Fruit fly (Drosophila melanogaster) whole organism, embryonic: ENCODE data around the gene eIF2alpha.

ENCODE experiments used
- ATbp ChIP-seq: fragments of 200-800 bp; sonication (Bioruptor generic); optimal IDR thresholded peaks from 2 replicates; lab custom pipeline; 2017; ENCODE audit warnings: missing biosample characterization, mild to moderate bottlenecking, missing genetic modification characterization, missing genetic modification reagents
- Abd-B ChIP-seq: fragments of 200-800 bp; sonication (Bioruptor generic); optimal IDR thresholded peaks from 2 replicates; lab custom pipeline; 2018; ENCODE audit warnings: missing biosample characterization, mild to moderate bottlenecking, missing genetic modification characterization, moderate library complexity
- Antp ChIP-seq: fragments of 200-800 bp; sonication (Bioruptor generic); optimal IDR thresholded peaks from 3 replicates; lab custom pipeline; 2016; ENCODE audit warnings: missing biosample characterization, missing genetic modification characterization
- Atf6 ChIP-seq: fragments of 200-800 bp; sonication (Bioruptor generic); IDR thresholded peaks from 2 replicates; pipeline ENCODE4 v1.3.6; 2022; ENCODE audit warnings: missing biosample characterization, missing genetic modification characterization
- B-H2 ChIP-seq: fragments of 200-800 bp; sonication (Bioruptor generic); optimal IDR thresholded peaks from 2 replicates; lab custom pipeline; 2018; ENCODE audit warnings: missing biosample characterization, mild to moderate bottlenecking, missing genetic modification characterization
- CG10979 ChIP-seq: fragments of 200-800 bp; sonication (Bioruptor generic); optimal IDR thresholded peaks from 2 replicates; lab custom pipeline; 2018; ENCODE audit warnings: missing biosample characterization, mild to moderate bottlenecking, missing genetic modification characterization, moderate library complexity
- CG11093 ChIP-seq: fragments of 200-800 bp; sonication (Bioruptor generic); IDR thresholded peaks from 3 replicates; pipeline ENCODE4 v1.3.6; 2022; ENCODE audit warnings: missing biosample characterization, missing genetic modification characterization
- CG13424 ChIP-seq: fragments of 200-800 bp; sonication (Bioruptor generic); optimal IDR thresholded peaks from 2 replicates; lab custom pipeline; 2019; ENCODE audit warnings: missing biosample characterization, mild to moderate bottlenecking, missing genetic modification characterization, moderate library complexity
- CG14050 ChIP-seq: fragments of 200-800 bp; sonication (Bioruptor generic); IDR thresholded peaks from 3 replicates; pipeline ENCODE4 v1.3.6; 2022; ENCODE audit warnings: missing biosample characterization, missing genetic modification characterization
- CG15269 ChIP-seq: fragments of 200-800 bp; sonication (Bioruptor generic); optimal IDR thresholded peaks from 2 replicates; lab custom pipeline; 2018; ENCODE audit warnings: missing biosample characterization, mild to moderate bottlenecking, missing genetic modification characterization, moderate library complexity
- CG15601 ChIP-seq: fragments of 200-800 bp; sonication (Bioruptor generic); optimal IDR thresholded peaks from 3 replicates; lab custom pipeline; 2019; ENCODE audit warnings: missing biosample characterization, mild to moderate bottlenecking, missing genetic modification characterization, moderate library complexity
- CG17385 ChIP-seq: fragments of 200-800 bp; sonication (Bioruptor generic); optimal IDR thresholded peaks from 3 replicates; lab custom pipeline; 2018; ENCODE audit warnings: missing biosample characterization, mild to moderate bottlenecking, missing genetic modification characterization
- CG17568 ChIP-seq: fragments of 200-800 bp; sonication (Bioruptor generic); optimal IDR thresholded peaks from 2 replicates; lab custom pipeline; 2018; ENCODE audit warnings: missing biosample characterization, mild to moderate bottlenecking, missing genetic modification characterization, moderate library complexity
- CG17802 ChIP-seq: fragments of 200-800 bp; sonication (Bioruptor generic); optimal IDR thresholded peaks from 2 replicates; lab custom pipeline; 2018; ENCODE audit warnings: missing biosample characterization, mild to moderate bottlenecking, missing genetic modification characterization, moderate library complexity
- CG1792 ChIP-seq: fragments of 200-800 bp; sonication (Bioruptor generic); optimal IDR thresholded peaks from 2 replicates; lab custom pipeline; 2016; ENCODE audit warnings: missing biosample characterization, missing genetic modification characterization
- CG18011 ChIP-seq: fragments of 200-800 bp; sonication (Bioruptor generic); optimal IDR thresholded peaks from 2 replicates; lab custom pipeline; 2017; ENCODE audit warnings: missing biosample characterization, missing genetic modification characterization, mild to moderate bottlenecking, moderate library complexity, missing genotype
- CG1832 ChIP-seq: fragments of 200-800 bp; sonication (Bioruptor generic); optimal IDR thresholded peaks from 2 replicates; lab custom pipeline; 2017; ENCODE audit warnings: missing biosample characterization, mild to moderate bottlenecking, missing genetic modification characterization, inconsistent platforms
- CG2120 ChIP-seq: fragments of 200-800 bp; sonication (Bioruptor generic); optimal IDR thresholded peaks from 3 replicates; lab custom pipeline; 2016; ENCODE audit warnings: missing biosample characterization, missing genetic modification characterization
- CG2889 ChIP-seq: fragments of 200-800 bp; sonication (Bioruptor generic); IDR thresholded peaks from 3 replicates; pipeline ENCODE4 v1.3.6; 2022; ENCODE audit warnings: missing biosample characterization, missing genetic modification characterization
- CG32772 ChIP-seq: fragments of 200-800 bp; sonication (Bioruptor generic); IDR thresholded peaks from 2 replicates; pipeline ENCODE4 v1.3.6; 2022; ENCODE audit warnings: missing biosample characterization, missing genetic modification characterization
- CG42726 ChIP-seq: fragments of 200-800 bp; sonication (Bioruptor generic); IDR thresholded peaks from 2 replicates; pipeline ENCODE4 v1.3.6; 2022; ENCODE audit warnings: missing biosample characterization, missing genetic modification characterization; ENCODE audit not compliant: partially characterized antibody
- CG4360 ChIP-seq: fragments of 200-800 bp; sonication (Bioruptor generic); IDR thresholded peaks from 2 replicates; pipeline ENCODE4 v1.3.6; 2022; ENCODE audit warnings: missing biosample characterization, missing genetic modification characterization
- CG8089 ChIP-seq: fragments of 200-800 bp; sonication (Bioruptor generic); optimal IDR thresholded peaks from 3 replicates; lab custom pipeline; 2016; ENCODE audit warnings: missing biosample characterization, missing genetic modification characterization
- CG9609 ChIP-seq: fragments of 200-800 bp; sonication (Bioruptor generic); optimal IDR thresholded peaks from 3 replicates; lab custom pipeline; 2016; ENCODE audit warnings: missing biosample characterization, missing genetic modification characterization
- CG9727 ChIP-seq: fragments of 200-800 bp; sonication (Bioruptor generic); optimal IDR thresholded peaks from 3 replicates; lab custom pipeline; 2017; ENCODE audit warnings: missing biosample characterization, mild to moderate bottlenecking, missing genetic modification characterization
- HLH4C ChIP-seq: fragments of 200-800 bp; sonication (Bioruptor generic); IDR thresholded peaks from 3 replicates; pipeline ENCODE4 v1.3.6; 2022; ENCODE audit warnings: missing biosample characterization, missing genetic modification characterization; ENCODE audit not compliant: partially characterized antibody
- Hmx ChIP-seq: fragments of 200-800 bp; sonication (Bioruptor generic); optimal IDR thresholded peaks from 2 replicates; lab custom pipeline; 2016; ENCODE audit warnings: missing biosample characterization, missing genetic modification characterization
- Hr3 ChIP-seq: fragments of 200-800 bp; sonication (Bioruptor generic); optimal IDR thresholded peaks from 3 replicates; lab custom pipeline; 2016; ENCODE audit warnings: missing biosample characterization, missing genetic modification characterization
- Lhr ChIP-seq: fragments of 200-800 bp; sonication (Bioruptor generic); optimal IDR thresholded peaks from 3 replicates; lab custom pipeline; 2017; ENCODE audit warnings: mild to moderate bottlenecking, missing biosample characterization, missing genetic modification reagents, missing genetic modification characterization
- Lim3 ChIP-seq: fragments of 200-800 bp; sonication (Bioruptor generic); IDR thresholded peaks from 2 replicates; pipeline ENCODE4 v1.3.6; 2022; ENCODE audit warnings: missing biosample characterization, missing genetic modification characterization
- NFAT ChIP-seq: fragments of 200-800 bp; sonication (Bioruptor generic); IDR thresholded peaks from 2 replicates; pipeline ENCODE4 v1.3.6; 2022; ENCODE audit warnings: missing biosample characterization, missing genetic modification characterization
- Rfx ChIP-seq: fragments of 200-800 bp; sonication (Bioruptor generic); IDR thresholded peaks from 2 replicates; pipeline ENCODE4 v1.3.6; 2022; ENCODE audit warnings: missing biosample characterization, missing genetic modification characterization
- Sox100B ChIP-seq: fragments of 200-800 bp; sonication (Bioruptor generic); optimal IDR thresholded peaks from 3 replicates; lab custom pipeline; 2018; ENCODE audit warnings: missing biosample characterization, mild to moderate bottlenecking, missing genetic modification characterization
- TFAM ChIP-seq: fragments of 200-800 bp; sonication (Bioruptor generic); optimal IDR thresholded peaks from 2 replicates; lab custom pipeline; 2017; ENCODE audit warnings: missing biosample characterization, missing genetic modification characterization, inconsistent platforms
- Xbp1 ChIP-seq: fragments of 200-800 bp; sonication (Bioruptor generic); optimal IDR thresholded peaks from 3 replicates; lab custom pipeline; 2016; ENCODE audit warnings: missing biosample characterization, mild to moderate bottlenecking, missing genetic modification characterization
- Xrp1 ChIP-seq: fragments of 200-800 bp; sonication (Bioruptor generic); IDR thresholded peaks from 2 replicates; pipeline ENCODE4 v1.3.6; 2022; ENCODE audit warnings: missing biosample characterization, missing genetic modification characterization
- bigmax ChIP-seq: fragments of 200-800 bp; sonication (Bioruptor generic); optimal IDR thresholded peaks from 2 replicates; lab custom pipeline; 2018; ENCODE audit warnings: missing biosample characterization, mild to moderate bottlenecking, missing genetic modification characterization
- cg ChIP-seq: fragments of 200-800 bp; sonication (Bioruptor generic); optimal IDR thresholded peaks from 3 replicates; lab custom pipeline; 2019; ENCODE audit warnings: missing biosample characterization, mild to moderate bottlenecking, missing genetic modification characterization, moderate library complexity
- da ChIP-seq: fragments of 200-800 bp; sonication (Bioruptor generic); optimal IDR thresholded peaks from 2 replicates; lab custom pipeline; 2016; ENCODE audit warnings: missing biosample characterization, missing genetic modification characterization
- en ChIP-seq: fragments of 200-800 bp; sonication (Bioruptor generic); optimal IDR thresholded peaks from 2 replicates; lab custom pipeline; 2016; ENCODE audit warnings: missing biosample characterization, missing genetic modification characterization
- fd64A ChIP-seq: fragments of 200-800 bp; sonication (Bioruptor generic); optimal IDR thresholded peaks from 3 replicates; lab custom pipeline; 2018; ENCODE audit warnings: missing biosample characterization, mild to moderate bottlenecking, missing genetic modification characterization
- h ChIP-seq: fragments of >200 bp; optimal IDR thresholded peaks from 2 replicates; lab custom pipeline; 2017
- nom ChIP-seq: fragments of 200-800 bp; sonication (Bioruptor generic); optimal IDR thresholded peaks from 2 replicates; lab custom pipeline; 2017; ENCODE audit warnings: missing biosample characterization, missing genetic modification characterization, mild to moderate bottlenecking, moderate library complexity, missing genetic modification reagents
- p53 ChIP-seq: fragments of 200-800 bp; sonication (Bioruptor generic); optimal IDR thresholded peaks from 2 replicates; lab custom pipeline; 2016; ENCODE audit warnings: missing biosample characterization, missing genetic modification characterization
- pfk ChIP-seq: fragments of 200-800 bp; sonication (Bioruptor generic); optimal IDR thresholded peaks from 2 replicates; lab custom pipeline; 2018; ENCODE audit warnings: missing biosample characterization, mild to moderate bottlenecking, missing genetic modification characterization, moderate library complexity
- tin ChIP-seq: fragments of 200-800 bp; sonication (Bioruptor generic); optimal IDR thresholded peaks from 3 replicates; lab custom pipeline; 2016; ENCODE audit warnings: missing biosample characterization, missing genetic modification characterization
- tio ChIP-seq: fragments of 200-800 bp; sonication (Bioruptor generic); optimal IDR thresholded peaks from 2 replicates; lab custom pipeline; 2017; ENCODE audit warnings: missing biosample characterization, missing genetic modification characterization, inconsistent platforms
- tup ChIP-seq: fragments of 200-800 bp; sonication (Bioruptor generic); optimal IDR thresholded peaks from 2 replicates; lab custom pipeline; 2016; ENCODE audit warnings: missing biosample characterization, mild to moderate bottlenecking, missing genetic modification characterization, moderate library complexity
- twi ChIP-seq: fragments of 200-800 bp; optimal IDR thresholded peaks from 2 replicates; lab custom pipeline; 2019; ENCODE audit warnings: missing biosample characterization, mild to moderate bottlenecking, missing genetic modification characterization, moderate library complexity
- yki ChIP-seq: fragments of >200 bp; optimal IDR thresholded peaks from 3 replicates; lab custom pipeline; 2018
- zfh2 ChIP-seq: fragments of 200-800 bp; sonication (Bioruptor generic); optimal IDR thresholded peaks from 2 replicates; lab custom pipeline; 2016; ENCODE audit warnings: missing biosample characterization, missing genetic modification characterization

Gene eIF2alpha

DNA sequence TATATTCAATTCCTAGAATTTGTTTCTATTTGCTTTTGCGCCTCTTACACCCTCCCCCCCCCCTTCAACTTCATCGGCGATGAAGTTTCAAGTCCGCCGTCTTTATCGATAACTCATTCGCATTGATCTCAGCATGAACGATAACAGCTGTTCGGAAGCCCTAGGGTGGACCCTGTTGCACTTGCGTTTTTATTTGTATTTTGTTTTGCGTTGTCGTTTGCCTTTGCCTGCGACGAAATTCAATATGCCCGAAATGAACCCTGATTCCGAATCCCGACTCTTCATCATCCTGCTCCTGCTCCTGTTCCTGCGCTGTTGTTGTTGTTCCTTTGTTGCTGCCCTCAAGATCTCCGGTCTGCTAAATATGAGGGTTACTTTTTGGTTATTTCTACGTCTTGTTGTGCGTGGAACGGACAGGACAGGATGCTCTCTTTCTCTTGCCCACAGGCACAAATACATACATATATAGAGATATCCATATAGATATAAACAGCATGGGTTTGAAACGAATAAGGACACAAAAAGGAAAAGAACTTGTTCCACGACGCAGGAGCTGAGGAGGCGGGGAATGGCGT is 20.2 kb downstream of the eIF2alpha start (continued):
- TF ChIP-seq NFAT (GFP tag; lab: Robert Waterston, UW) (peak; percentile 10; the same call in 1 of the 2 replicates), CG8089 (no peak), TFAM (GFP tag; lab: Kevin White, UChicago) (no peak), p53 (no peak), HLH4C (GFP tag; lab: Robert Waterston, UW) (0 out of 3 replicates have a peak, but pooled peaks have one; percentile 11), CG18011 (GFP tag; lab: Kevin White, UChicago) (no peak), CG1792 (GFP tag; lab: Kevin White, UChicago) (no peak), CG11093 (GFP tag; lab: Robert Waterston, UW) (no peak), CG10979 (tag; lab: Kevin White, UChicago) (no peak), CG9727 (GFP tag; lab: Kevin White, UChicago) (no peak), en (no peak), tio (no peak), nom (GFP tag; lab: Kevin White, UChicago) (peak; percentile 51), Abd-B (GFP tag; lab: Kevin White, UChicago) (no peak), CG13424 (tag; lab: Kevin White, UChicago) (no peak), CG4360 (GFP tag; lab: Robert Waterston, UW) (peak; percentile 84), Lhr (GFP tag; lab: Kevin White, UChicago) (no peak), CG42726 (GFP tag; lab: Robert Waterston, UW) (no peak), Sox100B (no peak), ATbp (GFP tag; lab: Kevin White, UChicago) (peak; percentile 13)

DNA sequence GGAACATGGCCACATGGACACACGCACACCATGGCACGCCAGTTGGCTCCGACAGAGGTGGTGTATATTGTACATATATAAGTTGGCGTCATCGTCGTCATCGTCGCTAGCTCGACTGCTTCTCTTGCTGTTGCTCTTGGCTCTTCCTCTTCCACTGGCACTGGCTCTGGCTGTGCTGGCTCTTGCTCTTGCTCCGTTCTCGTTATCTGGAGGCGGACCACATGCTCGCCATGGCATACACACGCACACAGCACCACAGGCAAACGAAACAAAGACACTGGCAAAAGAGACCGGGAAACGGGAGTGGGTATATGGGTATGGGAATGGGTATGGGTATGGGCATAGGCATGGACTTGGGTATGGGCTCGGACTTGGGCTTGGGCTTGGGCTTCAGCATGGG is 21.6 kb downstream of the eIF2alpha start:
- TF ChIP-seq Rfx (GFP tag; lab: Robert Waterston, UW) (no peak), Lim3 (no peak), CG32772 (GFP tag; lab: Robert Waterston, UW) (no peak), zfh2 (no peak), CG15601 (no peak), twi (tag; lab: Kevin White, UChicago) (peak; percentile 75), CG14050 (GFP tag; lab: Robert Waterston, UW) (no peak), h (lab: Kevin White, UChicago) (no peak), Antp (GFP tag; lab: Kevin White, UChicago) (no peak), yki (lab: Kevin White, UChicago) (no peak), CG2120 (GFP tag; lab: Kevin White, UChicago) (no peak), Hr3 (GFP tag; lab: Kevin White, UChicago) (no peak), tin (GFP tag; lab: Kevin White, UChicago) (no peak), TFAM (GFP tag; lab: Kevin White, UChicago) (no peak), CG9609 (GFP tag; lab: Kevin White, UChicago) (no peak), Xbp1 (GFP tag; lab: Kevin White, UChicago) (no peak), Xrp1 (GFP tag; lab: Robert Waterston, UW) (no peak), tup (no peak), CG17802 (no peak), CG1832 (GFP tag; lab: Kevin White, UChicago) (no peak), Hmx (no peak), NFAT (GFP tag; lab: Robert Waterston, UW) (no peak), da (GFP tag; lab: Kevin White, UChicago) (no peak), fd64A (GFP tag; lab: Kevin White, UChicago) (no peak), CG2889 (GFP tag; lab: Robert Waterston, UW) (no peak), bigmax (GFP tag; lab: Kevin White, UChicago) (no peak), cg (GFP tag; lab: Kevin White, UChicago) (peak; percentile 66), B-H2 (GFP tag; lab: Kevin White, UChicago) (no peak), Atf6 (GFP tag; lab: Robert Waterston, UW) (no peak), CG17385 (GFP tag; lab: Kevin White, UChicago) (peak; percentile 72), pfk (no peak), CG15269 (no peak), CG17568 (no peak)
